Fruit fly (Drosophila melanogaster): ENCODE results near the gene dpr2.

DNA sequence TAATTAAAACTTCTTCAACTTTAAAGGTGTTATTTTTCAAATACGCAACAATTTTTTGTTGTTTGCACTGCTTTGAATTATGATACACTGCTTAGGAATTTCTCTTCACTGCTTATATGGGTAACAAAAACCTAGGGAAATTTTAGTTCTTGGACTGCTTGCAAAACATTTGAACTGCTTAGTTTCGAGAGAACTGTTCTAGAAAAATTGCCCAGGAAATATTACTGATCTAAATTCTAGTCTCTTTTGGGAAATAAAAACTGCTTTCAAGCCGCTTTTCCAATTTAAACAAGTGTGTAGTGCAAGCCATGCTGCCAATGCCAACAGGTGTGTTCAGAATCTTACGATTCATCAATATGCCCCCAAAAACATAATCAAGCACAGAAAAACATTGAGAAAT is 540 bp upstream of the dpr2 start:
- no peak for TF ChIP-seq Eip78C (GFP tag)
- no peak for TF ChIP-seq CG6276 (GFP tag; optimal IDR thresholded peaks at IDR 0.05)
- TF ChIP-seq CG11902 (GFP tag; optimal IDR thresholded peaks at IDR 0.05) = no peak
- no peak for TF ChIP-seq Ets96B (tag; optimal IDR thresholded peaks at IDR 0.05)
- no peak for TF ChIP-seq acj6 (GFP tag; optimal IDR thresholded peaks at IDR 0.05)
